Fruit fly (Drosophila melanogaster): ENCODE data around the gene CG7255.

Gene CG7255

dm6 chr3L:15264247-15265028 is 39.6 kb upstream of the CG7255 start (continued):
- TF ChIP-seq CG34224 (GFP tag; IDR thresholded peaks at IDR 0.05; ENCODE audit: partially characterized antibody) (no peak), ci (GFP tag; IDR thresholded peaks at IDR 0.05) (no peak), Lim3 (GFP tag; IDR thresholded peaks at IDR 0.05) (no peak), Myb (GFP tag; optimal IDR thresholded peaks at IDR 0.05) (no peak), Sin3A (optimal IDR thresholded peaks at IDR 0.05) (no peak), Trl (optimal IDR thresholded peaks at IDR 0.05) (no peak), Trl (GFP tag; optimal IDR thresholded peaks at IDR 0.05) (no peak), Six4 (GFP tag; optimal IDR thresholded peaks at IDR 0.05) (no peak), Ssrp (tag; optimal IDR thresholded peaks at IDR 0.05) (peak; percentile 28), ham (GFP tag; IDR thresholded peaks at IDR 0.05) (no peak), Xrp1 (GFP tag; IDR thresholded peaks at IDR 0.05) (0 out of 2 replicates have a peak, but pooled peaks have one; percentile 23), crol (GFP tag; IDR thresholded peaks at IDR 0.05) (peak; percentile 73), hbn (GFP tag; IDR thresholded peaks at IDR 0.05; ENCODE audit: partially characterized antibody) (no peak), fd102C (GFP tag; optimal IDR thresholded peaks at IDR 0.05) (no peak), CG11247 (GFP tag; IDR thresholded peaks at IDR 0.05) (no peak), CG17829 (tag; optimal IDR thresholded peaks at IDR 0.05) (peak; percentile 32), lola (GFP tag; optimal IDR thresholded peaks at IDR 0.05) (peak in 1 of 3 experiments; percentile 45), bbx (GFP tag; IDR thresholded peaks at IDR 0.05; ENCODE audit: partially characterized antibody) (no peak), lmd (GFP tag; IDR thresholded peaks at IDR 0.05) (no peak), fd96Cb (tag; optimal IDR thresholded peaks at IDR 0.05) (peak; percentile 28), hb (GFP tag; IDR thresholded peaks at IDR 0.05; ENCODE audit: partially characterized antibody) (no peak), pho (GFP tag; optimal IDR thresholded peaks at IDR 0.05) (no peak), twi (tag; optimal IDR thresholded peaks at IDR 0.05) (no peak), CG6689 (GFP tag; IDR thresholded peaks at IDR 0.05) (0 out of 2 replicates have a peak, but pooled peaks have one; percentile 6), p53 (GFP tag; optimal IDR thresholded peaks at IDR 0.05) (no peak), CG2712 (tag; optimal IDR thresholded peaks at IDR 0.05) (peak; percentile 62), CG4424 (GFP tag; optimal IDR thresholded peaks at IDR 0.05) (peak; percentile 5), CG11695 (GFP tag; IDR thresholded peaks at IDR 0.05) (no peak), crc (GFP tag; optimal IDR thresholded peaks at IDR 0.05) (no peak), HLH54F (GFP tag; optimal IDR thresholded peaks at IDR 0.05) (no peak), jumu (GFP tag; optimal IDR thresholded peaks at IDR 0.05) (no peak), CG16815 (GFP tag; optimal IDR thresholded peaks at IDR 0.05) (no peak), bab2 (GFP tag; optimal IDR thresholded peaks at IDR 0.05) (no peak), CG4820 (GFP tag; optimal IDR thresholded peaks at IDR 0.05) (no peak), Nf-YC (tag; optimal IDR thresholded peaks at IDR 0.05) (no peak), chm (GFP tag; IDR thresholded peaks at IDR 0.05) (no peak), Mrtf (GFP tag; IDR thresholded peaks at IDR 0.05) (no peak), CG7372 (GFP tag; IDR thresholded peaks at IDR 0.05) (no peak), Dad (GFP tag; optimal IDR thresholded peaks at IDR 0.05) (no peak), onecut (GFP tag; IDR thresholded peaks at IDR 0.05) (no peak), amos (GFP tag; IDR thresholded peaks at IDR 0.05; ENCODE audit: partially characterized antibody) (no peak), Blimp-1 (GFP tag; optimal IDR thresholded peaks at IDR 0.05) (peak; percentile 2), CG16863 (GFP tag; optimal IDR thresholded peaks at IDR 0.05) (no peak), CG43689 (GFP tag; IDR thresholded peaks at IDR 0.05) (no peak), Dip2 (GFP tag; IDR thresholded peaks at IDR 0.05) (no peak), fd3F (GFP tag; optimal IDR thresholded peaks at IDR 0.05) (no peak), ewg (GFP tag; optimal IDR thresholded peaks at IDR 0.05) (no peak), CG9727 (GFP tag; optimal IDR thresholded peaks at IDR 0.05) (peak; percentile 22), CG10147 (GFP tag; optimal IDR thresholded peaks at IDR 0.05) (no peak), CrebB (tag; optimal IDR thresholded peaks at IDR 0.05) (no peak), CG11398 (GFP tag; optimal IDR thresholded peaks at IDR 0.05) (no peak)

Data from whole organism, embryonic.